Fruit fly (Drosophila melanogaster) whole organism, wandering third instar larva: ENCODE data around the gene CG17239.

Experiments
- Hr78 ChIP-seq: fragments of >200 bp; optimal IDR thresholded peaks from 2 replicates; lab custom pipeline; 2017; ENCODE audit warnings: missing biosample characterization, missing genetic modification characterization
- Rel ChIP-seq, 2 experiments: fragments of 200-800 bp; sonication (Bioruptor generic) in 1 of 2; optimal IDR thresholded peaks; 2 replicates in 1 of 2; 3 replicates in 1 of 2; lab custom pipeline; 2016 to 2019; ENCODE audit warnings: mild to moderate bottlenecking in 2 of 2, missing biosample characterization in 2 of 2, missing genetic modification characterization in 2 of 2, moderate library complexity in 1 of 2

DNA sequence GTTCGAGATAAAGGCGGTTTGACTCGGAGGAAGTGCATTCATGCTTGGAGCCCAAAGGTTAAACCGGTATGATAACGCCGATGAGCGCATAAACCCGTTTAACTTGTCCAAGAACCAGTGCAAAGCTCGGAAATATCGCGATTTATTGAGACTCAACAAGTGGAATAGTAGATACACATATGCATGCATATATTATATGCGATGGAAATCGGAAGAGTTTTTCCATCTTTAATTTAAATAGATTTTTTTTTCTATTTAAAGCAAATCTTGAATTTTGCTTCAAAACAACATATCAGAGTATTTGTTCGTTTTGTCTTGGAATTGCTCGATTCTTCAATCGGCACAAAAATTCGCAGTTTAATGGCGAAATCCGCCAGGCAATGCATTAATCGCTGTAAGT is 29.8 kb downstream of the CG17239 start:
- TF ChIP-seq Rel (GFP tag; optimal IDR thresholded peaks at IDR 0.05; lab: Kevin White, UChicago) (no peak), Rel (tag; optimal IDR thresholded peaks at IDR 0.05; lab: Kevin White, UChicago) (no peak), Hr78 (GFP tag; lab: Kevin White, UChicago) (no peak)
